Worm (Caenorhabditis elegans): Measurements from ENCODE around the gene sgt-1.

Gene sgt-1

DNA sequence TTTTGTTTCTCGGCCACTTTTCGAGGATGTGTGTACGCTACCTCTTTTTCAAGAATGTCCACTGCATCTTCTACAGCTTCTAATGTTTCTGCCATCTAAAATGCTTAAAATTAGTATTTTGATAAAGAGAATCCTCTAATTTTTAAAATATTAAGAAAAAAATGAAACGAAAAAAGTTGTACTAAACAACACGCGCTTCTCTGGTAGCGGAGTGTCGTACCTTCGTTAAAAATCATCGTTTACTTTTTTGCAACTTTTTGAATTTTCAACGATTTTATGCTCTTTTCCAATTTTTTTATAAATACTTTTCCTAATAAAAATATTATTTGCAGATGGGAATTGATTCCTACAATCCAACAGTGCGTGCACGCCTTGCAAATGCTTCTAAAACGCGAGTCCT is 42.1 kb upstream of the sgt-1 start, which contains the start of the genes gldi-11 and ZK546.2:
gldi-11 (minus strand) TSS at position 95 of the 400 bp plus-strand sequence.
ZK546.2 (plus strand) TSS at position 333 of the 400 bp plus-strand sequence.
- TF ChIP-seq unc-62 (GFP tag; optimal IDR thresholded peaks at IDR 0.05) (no peak), nhr-21 (tag; optimal IDR thresholded peaks at IDR 0.05) (no peak), nhr-12 (tag; optimal IDR thresholded peaks at IDR 0.05) (no peak), C34F6.9 (tag; optimal IDR thresholded peaks at IDR 0.05) (peak; percentile 39), ama-1 (optimal IDR thresholded peaks at IDR 0.05) (peak; percentile 49), ZK546.5 (tag; optimal IDR thresholded peaks at IDR 0.05) (no peak), lin-11 (tag; optimal IDR thresholded peaks at IDR 0.05) (no peak), nhr-77 (tag; optimal IDR thresholded peaks at IDR 0.05) (no peak), mdl-1 (tag; optimal IDR thresholded peaks at IDR 0.05) (no peak), ceh-82 (tag; optimal IDR thresholded peaks at IDR 0.05) (no peak), egl-27 (tag; optimal IDR thresholded peaks at IDR 0.05) (no peak), elt-1 (tag; optimal IDR thresholded peaks at IDR 0.05) (no peak), peb-1 (tag; optimal IDR thresholded peaks at IDR 0.05) (no peak), mab-5 (tag; optimal IDR thresholded peaks at IDR 0.05) (no peak), alr-1 (tag; optimal IDR thresholded peaks at IDR 0.05) (no peak), lsy-2 (tag; optimal IDR thresholded peaks at IDR 0.05) (peak in 1 of 2 experiments; percentile 29), nhr-23 (tag; optimal IDR thresholded peaks at IDR 0.05) (no peak), dmd-4 (tag; optimal IDR thresholded peaks at IDR 0.05) (no peak), unc-55 (GFP tag; optimal IDR thresholded peaks at IDR 0.05) (peak; percentile 27)

DNA sequence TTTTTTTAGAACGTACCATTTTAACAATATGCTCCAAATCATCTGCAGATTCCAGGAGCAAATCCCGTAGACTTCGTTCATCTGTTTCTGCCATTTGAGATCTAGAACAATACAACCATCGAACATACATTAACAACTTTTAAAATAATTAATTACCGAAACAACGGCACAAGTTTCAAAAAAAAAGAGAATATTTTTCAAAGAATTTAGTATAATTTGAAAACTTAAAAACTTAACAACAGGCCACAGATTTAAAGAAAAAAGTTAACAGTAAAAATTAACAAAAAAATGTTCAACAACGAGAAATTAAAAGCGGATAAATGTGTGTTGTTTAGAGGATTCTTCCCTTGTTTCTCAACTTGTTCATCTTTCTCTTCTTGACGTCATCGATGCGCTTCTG is 40.3 kb upstream of the sgt-1 start, which contains the start of gene mdt-4:
mdt-4 (minus strand) TSS at position 101 of the 400 bp plus-strand sequence.
- TF ChIP-seq nhr-237 (tag; optimal IDR thresholded peaks at IDR 0.05) (no peak), unc-62 (GFP tag; optimal IDR thresholded peaks at IDR 0.05) (no peak), ZK546.5 (tag; optimal IDR thresholded peaks at IDR 0.05) (no peak), nhr-21 (tag; optimal IDR thresholded peaks at IDR 0.05) (no peak), ceh-82 (tag; optimal IDR thresholded peaks at IDR 0.05) (no peak), nhr-6 (tag; optimal IDR thresholded peaks at IDR 0.05) (no peak), aly-2 (tag; optimal IDR thresholded peaks at IDR 0.05) (no peak), fos-1 (tag; optimal IDR thresholded peaks at IDR 0.05) (no peak), unc-39 (tag; optimal IDR thresholded peaks at IDR 0.05) (no peak), alr-1 (tag; optimal IDR thresholded peaks at IDR 0.05) (no peak), unc-55 (GFP tag; optimal IDR thresholded peaks at IDR 0.05) (no peak), crh-2 (tag; optimal IDR thresholded peaks at IDR 0.05) (no peak), C34F6.9 (tag; optimal IDR thresholded peaks at IDR 0.05) (no peak), gmeb-1 (tag; optimal IDR thresholded peaks at IDR 0.05) (no peak), elt-1 (tag; optimal IDR thresholded peaks at IDR 0.05) (no peak), nhr-23 (tag; optimal IDR thresholded peaks at IDR 0.05) (no peak), nhr-25 (tag; optimal IDR thresholded peaks at IDR 0.05) (no peak), sma-9 (GFP tag; optimal IDR thresholded peaks at IDR 0.05) (no peak), sma-9 (tag; optimal IDR thresholded peaks at IDR 0.05) (no peak), F13H6.1 (tag; optimal IDR thresholded peaks at IDR 0.05) (no peak)

ce11 chrII:4942829-4943228 is 39.2 kb upstream of the sgt-1 start:
- TF ChIP-seq sma-9 (GFP tag; optimal IDR thresholded peaks at IDR 0.05) (peak; percentile 40), sma-9 (tag; optimal IDR thresholded peaks at IDR 0.05) (no peak), gmeb-1 (tag; optimal IDR thresholded peaks at IDR 0.05) (peak; percentile 7), lsy-2 (tag; optimal IDR thresholded peaks at IDR 0.05) (no peak), fos-1 (tag; optimal IDR thresholded peaks at IDR 0.05) (peak; percentile 75), crh-2 (tag; optimal IDR thresholded peaks at IDR 0.05) (peak; percentile 19)

ce11 chrII:4942397-4942796 is 38.8 kb upstream of the sgt-1 start:
- TF ChIP-seq peb-1 (tag; optimal IDR thresholded peaks at IDR 0.05) (no peak), nhr-12 (tag; optimal IDR thresholded peaks at IDR 0.05) (no peak), nhr-21 (tag; optimal IDR thresholded peaks at IDR 0.05) (no peak), dmd-4 (tag; optimal IDR thresholded peaks at IDR 0.05) (no peak), nhr-10 (tag; optimal IDR thresholded peaks at IDR 0.05) (no peak), nhr-11 (tag; optimal IDR thresholded peaks at IDR 0.05) (no peak), blmp-1 (tag; optimal IDR thresholded peaks at IDR 0.05; ENCODE audit: insufficient read depth) (no peak), aly-2 (tag; optimal IDR thresholded peaks at IDR 0.05) (no peak), fos-1 (tag; optimal IDR thresholded peaks at IDR 0.05) (peak; percentile 6), sma-9 (GFP tag; optimal IDR thresholded peaks at IDR 0.05) (peak; percentile 34), sma-9 (tag; optimal IDR thresholded peaks at IDR 0.05) (no peak), unc-62 (GFP tag; optimal IDR thresholded peaks at IDR 0.05) (no peak), sem-4 (tag; optimal IDR thresholded peaks at IDR 0.05) (no peak), F13H6.1 (tag; optimal IDR thresholded peaks at IDR 0.05) (peak; percentile 27), mbf-1 (tag; optimal IDR thresholded peaks at IDR 0.05) (no peak), nhr-6 (tag; optimal IDR thresholded peaks at IDR 0.05) (no peak), alr-1 (tag; optimal IDR thresholded peaks at IDR 0.05) (no peak), nhr-129 (tag; optimal IDR thresholded peaks at IDR 0.05) (peak; percentile 72), ztf-1 (GFP tag; conservative IDR thresholded peaks at IDR 0.05) (no peak), lin-39 (tag; optimal IDR thresholded peaks at IDR 0.05) (no peak), ama-1 (optimal IDR thresholded peaks at IDR 0.05) (peak; percentile 31), lin-13 (GFP tag; optimal IDR thresholded peaks at IDR 0.05) (no peak), mab-5 (tag; optimal IDR thresholded peaks at IDR 0.05) (no peak), nhr-23 (tag; optimal IDR thresholded peaks at IDR 0.05) (no peak), lin-11 (tag; optimal IDR thresholded peaks at IDR 0.05) (peak; percentile 27), nhr-77 (tag; optimal IDR thresholded peaks at IDR 0.05) (no peak), snpc-4 (tag; optimal IDR thresholded peaks at IDR 0.05) (no peak), ztf-11 (tag; optimal IDR thresholded peaks at IDR 0.05) (no peak), skn-1 (tag; optimal IDR thresholded peaks at IDR 0.05) (no peak), ZK546.5 (tag; optimal IDR thresholded peaks at IDR 0.05) (no peak), unc-55 (GFP tag; optimal IDR thresholded peaks at IDR 0.05) (peak; percentile 7), unc-39 (tag; optimal IDR thresholded peaks at IDR 0.05) (no peak), ztf-4 (tag; optimal IDR thresholded peaks at IDR 0.05) (no peak), C34F6.9 (tag; optimal IDR thresholded peaks at IDR 0.05) (peak; percentile 27), nhr-25 (tag; optimal IDR thresholded peaks at IDR 0.05) (no peak), crh-2 (tag; optimal IDR thresholded peaks at IDR 0.05) (no peak), nhr-237 (tag; optimal IDR thresholded peaks at IDR 0.05) (no peak)

Measured in whole organism, L2 larva.